Fruit fly (Drosophila melanogaster): ENCODE results near the gene yellow-c.

yellow-c gene

DNA sequence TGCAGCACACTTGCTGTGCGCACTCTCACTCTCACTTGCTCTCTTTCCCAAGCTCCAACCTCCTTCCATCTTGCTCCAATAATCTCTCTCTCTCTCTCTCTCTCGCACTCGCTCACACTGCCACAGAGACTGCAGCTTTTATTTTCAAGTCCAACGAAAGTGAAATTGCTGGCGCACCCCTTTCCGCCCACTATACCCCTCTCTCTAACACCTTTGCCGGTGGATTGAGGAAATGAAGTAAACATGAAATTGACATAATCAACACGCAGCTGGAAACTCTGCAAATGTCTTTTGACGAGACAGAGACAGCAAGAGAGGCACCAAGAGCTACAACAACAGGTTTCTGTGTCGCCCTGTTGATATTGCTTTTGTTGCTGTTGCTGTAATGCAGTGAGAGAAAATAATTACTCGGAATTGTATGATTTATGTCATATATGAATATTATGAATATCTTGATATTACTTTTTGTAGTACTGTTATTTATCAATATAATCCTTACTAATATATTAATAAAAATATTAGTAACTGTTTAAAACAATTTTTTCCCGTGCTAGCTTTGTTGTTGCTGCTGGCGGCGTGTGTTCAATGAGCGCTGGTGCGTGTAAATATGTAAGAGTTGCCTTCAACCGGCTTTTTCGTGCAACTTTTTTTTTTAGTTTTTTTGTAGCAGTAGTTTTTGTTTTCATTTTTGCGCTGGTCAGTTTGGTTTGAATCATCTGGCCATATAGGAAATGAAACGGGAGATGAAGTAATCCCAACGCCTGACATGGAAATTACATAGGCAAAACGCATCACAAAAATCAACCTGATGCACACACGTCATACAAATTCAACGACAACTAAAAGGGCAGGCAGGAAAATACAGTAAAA lies 39.4 kb upstream of the yellow-c start (continued):
- TF ChIP-seq CG13287 (GFP tag; IDR thresholded peaks at IDR 0.05; ENCODE audit: partially characterized antibody) (peak; percentile 26; the same call in 1 of the 2 replicates), her (GFP tag; optimal IDR thresholded peaks at IDR 0.05) (peak; percentile 15), org-1 (GFP tag; optimal IDR thresholded peaks at IDR 0.05) (peak; percentile 86), CG13424 (tag; optimal IDR thresholded peaks at IDR 0.05) (peak; percentile 93), CG33213 (GFP tag; optimal IDR thresholded peaks at IDR 0.05) (peak; percentile 36), CG5953 (GFP tag; IDR thresholded peaks at IDR 0.05) (peak; percentile 87), CG15479 (GFP tag; optimal IDR thresholded peaks at IDR 0.05) (no peak), CG9932 (GFP tag; IDR thresholded peaks at IDR 0.05) (peak; percentile 75), trem (tag; optimal IDR thresholded peaks at IDR 0.05) (peak; percentile 78), Poxn (GFP tag; IDR thresholded peaks at IDR 0.05) (peak; percentile 16; the same call in 1 of the 2 replicates), wek (GFP tag; optimal IDR thresholded peaks at IDR 0.05) (peak; percentile 74), CG34422 (GFP tag; IDR thresholded peaks at IDR 0.05) (peak; percentile 94), jing (GFP tag; optimal IDR thresholded peaks at IDR 0.05) (peak; percentile 76), CG1792 (GFP tag; optimal IDR thresholded peaks at IDR 0.05) (peak; percentile 14), CG9215 (GFP tag; IDR thresholded peaks at IDR 0.05) (peak; percentile 84), CG11560 (tag; IDR thresholded peaks at IDR 0.05) (no peak; the same call in 2 of the 3 replicates), Sry-δ (GFP tag; optimal IDR thresholded peaks at IDR 0.05) (no peak), CG3726 (GFP tag; IDR thresholded peaks at IDR 0.05) (peak; percentile 89), CG17912 (GFP tag; optimal IDR thresholded peaks at IDR 0.05) (peak; percentile 52), dm (GFP tag; optimal IDR thresholded peaks at IDR 0.05) (no peak), CG8359 (GFP tag; optimal IDR thresholded peaks at IDR 0.05; ENCODE audit: borderline replicate concordance) (peak; percentile 73), bcd (GFP tag; optimal IDR thresholded peaks at IDR 0.05) (peak; percentile 88), gem (tag; optimal IDR thresholded peaks at IDR 0.05) (peak; percentile 97), bigmax (GFP tag; optimal IDR thresholded peaks at IDR 0.05) (no peak), emc (GFP tag; optimal IDR thresholded peaks at IDR 0.05) (no peak), HmgD (GFP tag; optimal IDR thresholded peaks at IDR 0.05) (peak; percentile 51), CG1529 (GFP tag; optimal IDR thresholded peaks at IDR 0.05) (peak; percentile 87), tup (GFP tag; optimal IDR thresholded peaks at IDR 0.05) (peak; percentile 45), pnt (GFP tag; optimal IDR thresholded peaks at IDR 0.05) (no peak), ind (GFP tag; optimal IDR thresholded peaks at IDR 0.05) (peak; percentile 90), CG10565 (GFP tag; optimal IDR thresholded peaks at IDR 0.05) (peak; percentile 42), mirr (GFP tag; optimal IDR thresholded peaks at IDR 0.05) (peak; percentile 62), Nf-YA (GFP tag; IDR thresholded peaks at IDR 0.05) (peak; percentile 88), Hsf (GFP tag; optimal IDR thresholded peaks at IDR 0.05) (peak; percentile 53), bowl (GFP tag; IDR thresholded peaks at IDR 0.05) (peak; percentile 84), toy (GFP tag; IDR thresholded peaks at IDR 0.05) (peak; percentile 68), CG15011 (GFP tag; optimal IDR thresholded peaks at IDR 0.05) (peak; percentile 74), gcm2 (GFP tag; optimal IDR thresholded peaks at IDR 0.05) (peak; percentile 19), fd102C (GFP tag; optimal IDR thresholded peaks at IDR 0.05) (no peak), Ets65A (GFP tag) (peak; percentile 12), Hr39 (optimal IDR thresholded peaks at IDR 0.05) (no peak), HHEX (GFP tag; optimal IDR thresholded peaks at IDR 0.05) (peak; percentile 89), CG3995 (GFP tag; optimal IDR thresholded peaks at IDR 0.05) (no peak), Mes4 (GFP tag; optimal IDR thresholded peaks at IDR 0.05) (peak; percentile 60), tll (GFP tag; optimal IDR thresholded peaks at IDR 0.05) (no peak), nom (GFP tag; optimal IDR thresholded peaks at IDR 0.05) (peak; percentile 87), CG12104 (GFP tag; optimal IDR thresholded peaks at IDR 0.05) (peak; percentile 88), Fer3 (tag; optimal IDR thresholded peaks at IDR 0.05) (peak; percentile 89)

Data from whole organism, embryonic.